Fruit fly (Drosophila melanogaster): ENCODE results near the gene CG33159.
A peak's percentile ranks its signal among the peaks of the same experiment; 100 is the strongest.

The CG33159 gene

DNA sequence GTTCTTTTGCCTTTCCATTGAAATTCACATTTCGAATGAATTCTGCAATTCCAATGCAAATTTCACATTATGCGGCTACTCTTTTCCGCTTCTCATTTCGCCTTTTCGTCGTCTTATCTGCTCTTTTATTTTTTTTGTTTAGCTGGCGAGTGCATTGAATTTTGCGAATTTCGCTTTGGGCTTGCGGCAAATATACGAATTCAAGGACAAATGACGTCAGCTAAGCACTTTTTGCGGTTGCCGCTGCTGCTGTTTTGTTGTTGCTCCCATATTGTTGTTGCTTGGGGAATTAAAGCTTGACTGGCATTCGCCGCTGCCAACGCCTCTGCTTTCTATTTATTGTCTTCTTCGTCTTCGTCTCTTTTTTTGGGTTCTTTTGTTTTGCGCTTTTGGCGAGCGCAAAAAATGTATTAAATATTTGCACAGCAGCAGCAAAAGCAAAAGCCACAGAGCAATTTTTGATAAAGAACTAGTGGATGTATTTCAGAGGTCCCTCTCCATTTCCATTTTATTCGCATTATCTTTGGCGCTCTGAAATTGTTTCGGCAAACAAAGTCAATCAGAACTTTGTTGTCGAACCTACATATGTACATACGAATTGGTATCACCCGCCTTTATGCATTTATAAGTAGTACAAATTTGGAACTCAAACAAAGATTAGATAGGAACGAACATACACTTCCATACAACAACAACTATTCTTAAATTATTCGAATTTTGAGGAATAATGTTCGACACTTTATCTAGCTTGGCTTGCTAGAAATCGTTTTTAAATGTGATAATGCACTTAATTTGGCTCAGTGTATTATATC is 35.7 kb upstream of the CG33159 start (continued):
- TF ChIP-seq Kr (GFP tag; optimal IDR thresholded peaks at IDR 0.05) (no peak), tx (GFP tag; optimal IDR thresholded peaks at IDR 0.05) (no peak), CG34422 (GFP tag; IDR thresholded peaks at IDR 0.05) (no peak), CG12659 (GFP tag; optimal IDR thresholded peaks at IDR 0.05) (no peak), az2 (GFP tag; optimal IDR thresholded peaks at IDR 0.05) (peak; percentile 6), corto (GFP tag; optimal IDR thresholded peaks at IDR 0.05) (peak; percentile 65), ci (GFP tag; IDR thresholded peaks at IDR 0.05) (no peak), gem (tag; optimal IDR thresholded peaks at IDR 0.05) (peak; percentile 13), mirr (GFP tag; optimal IDR thresholded peaks at IDR 0.05) (peak; percentile 89), Sox100B (GFP tag; optimal IDR thresholded peaks at IDR 0.05) (no peak), CG31441 (GFP tag; IDR thresholded peaks at IDR 0.05) (no peak), CG7745 (tag; optimal IDR thresholded peaks at IDR 0.05) (peak; percentile 50), HmgZ (tag; optimal IDR thresholded peaks at IDR 0.05) (peak; percentile 23), knrl (GFP tag; IDR thresholded peaks at IDR 0.05; ENCODE audit: partially characterized antibody) (no peak; the same call in 2 of the 3 replicates), odd (GFP tag; optimal IDR thresholded peaks at IDR 0.05) (peak; percentile 35), zf30C (GFP tag; optimal IDR thresholded peaks at IDR 0.05) (peak; percentile 47), twi (tag; optimal IDR thresholded peaks at IDR 0.05) (no peak), sd (tag; optimal IDR thresholded peaks at IDR 0.05) (peak; percentile 31), Med (GFP tag) (peak; percentile 47), CG3847 (GFP tag; IDR thresholded peaks at IDR 0.05) (no peak), CG4328 (GFP tag; optimal IDR thresholded peaks at IDR 0.05) (no peak), hbn (GFP tag; IDR thresholded peaks at IDR 0.05; ENCODE audit: partially characterized antibody) (0 out of 2 replicates have a peak, but pooled peaks have one; percentile 2), CG14965 (GFP tag; optimal IDR thresholded peaks at IDR 0.05; ENCODE audit: borderline replicate concordance) (no peak), row (GFP tag; IDR thresholded peaks at IDR 0.05) (peak; percentile 29; the same call in 1 of the 3 replicates)

DNA sequence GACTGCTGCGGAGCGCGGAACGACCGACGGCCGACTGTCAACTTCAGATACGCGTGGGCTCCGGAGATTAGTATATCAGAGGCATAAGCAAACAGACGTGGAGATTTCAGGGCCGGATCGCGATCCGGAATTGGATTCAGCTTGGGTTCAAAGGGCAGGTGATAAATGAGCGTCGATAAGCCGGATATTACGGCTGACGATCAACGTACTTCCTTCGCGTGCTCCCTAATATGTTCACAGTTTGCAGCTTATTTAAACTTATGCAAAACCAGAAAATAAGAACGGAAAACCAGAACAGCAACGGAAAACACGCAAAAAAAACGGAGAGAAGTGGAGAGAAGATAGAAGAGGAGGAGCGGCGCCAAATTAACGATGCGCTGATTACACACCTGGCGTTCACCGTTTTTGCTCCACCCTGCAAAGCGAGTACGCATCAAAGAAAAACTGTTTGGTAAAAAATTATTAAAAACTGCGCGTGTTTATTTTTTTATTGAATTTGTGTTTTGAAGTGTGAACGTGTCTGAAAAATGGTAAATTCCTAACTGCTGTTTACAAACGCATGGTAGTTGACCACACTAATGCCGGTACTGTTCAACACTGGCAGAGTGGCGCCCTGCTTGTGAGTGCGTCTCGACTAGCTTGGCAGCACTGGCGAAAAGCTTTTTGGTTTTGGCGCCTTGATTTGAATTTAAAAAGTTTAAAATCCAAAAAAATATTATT is 34.9 kb upstream of the CG33159 start, which contains the start of gene CG17746:
Gene CG17746 (minus strand): TSS at position 546 of the 720 bp plus-strand sequence.
- TF ChIP-seq Max (GFP tag; optimal IDR thresholded peaks at IDR 0.05) (peak; percentile 41), Bgb (GFP tag; IDR thresholded peaks at IDR 0.05; ENCODE audit: partially characterized antibody) (peak; percentile 58), Mad (GFP tag; optimal IDR thresholded peaks at IDR 0.05) (peak; percentile 41), Atf3 (GFP tag; optimal IDR thresholded peaks at IDR 0.05) (no peak), CrebB (tag; optimal IDR thresholded peaks at IDR 0.05) (peak; percentile 15), chif (GFP tag; optimal IDR thresholded peaks at IDR 0.05) (peak in 1 of 2 experiments; percentile 29), CG17912 (GFP tag; optimal IDR thresholded peaks at IDR 0.05) (peak; percentile 69), HmgD (GFP tag; optimal IDR thresholded peaks at IDR 0.05) (peak; percentile 53), E2f2 (GFP tag; IDR thresholded peaks at IDR 0.05) (peak; percentile 99), tin (GFP tag; optimal IDR thresholded peaks at IDR 0.05) (peak; percentile 45), chinmo (GFP tag; IDR thresholded peaks at IDR 0.05; ENCODE audit: partially characterized antibody) (0 out of 4 replicates have a peak, but pooled peaks have one; percentile 54), slbo (GFP tag; IDR thresholded peaks at IDR 0.05) (peak; percentile 76), CG6854 (GFP tag; optimal IDR thresholded peaks at IDR 0.05) (no peak), NFAT (GFP tag; IDR thresholded peaks at IDR 0.05) (peak; percentile 55; the same call in 1 of the 2 replicates), Ravus (GFP tag; IDR thresholded peaks at IDR 0.05) (no peak), tio (GFP tag; optimal IDR thresholded peaks at IDR 0.05) (no peak), wdn (GFP tag; IDR thresholded peaks at IDR 0.05) (0 out of 2 replicates have a peak, but pooled peaks have one; percentile 5), ci (GFP tag; IDR thresholded peaks at IDR 0.05) (peak; percentile 30; the same call in 2 of the 3 replicates), CG4617 (GFP tag; optimal IDR thresholded peaks at IDR 0.05; ENCODE audit: borderline replicate concordance) (peak; percentile 91), CG4854 (GFP tag; optimal IDR thresholded peaks at IDR 0.05) (peak; percentile 42), CG1024 (GFP tag; IDR thresholded peaks at IDR 0.05) (no peak), CG8944 (GFP tag; optimal IDR thresholded peaks at IDR 0.05) (peak; percentile 50), bab2 (GFP tag; optimal IDR thresholded peaks at IDR 0.05) (peak; percentile 58), CoRest (tag; optimal IDR thresholded peaks at IDR 0.05) (peak; percentile 60)
